Worm (Caenorhabditis elegans): Measurements from ENCODE around the gene B0416.2.

B0416.2 gene

DNA sequence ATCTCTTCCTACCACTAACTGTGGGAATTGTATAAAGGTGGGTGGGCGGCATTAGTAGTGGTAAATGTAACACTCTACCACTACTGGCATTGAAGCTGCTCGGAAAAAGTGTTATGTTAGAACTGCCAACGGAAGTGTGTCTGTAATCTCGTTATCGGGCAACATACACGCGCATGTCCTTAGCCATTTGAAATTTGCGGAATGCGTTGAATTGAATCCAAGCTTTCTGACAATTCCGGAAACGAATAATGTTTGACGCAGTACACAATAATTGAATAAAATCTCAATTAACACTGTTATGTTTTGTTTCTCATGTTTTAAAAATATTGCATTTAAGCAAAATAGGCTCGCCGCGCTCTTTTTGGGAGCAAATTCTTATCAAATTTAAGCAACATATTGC is 26.0 kb downstream of the B0416.2 start:
- no peak for TF ChIP-seq nhr-77 (tag; optimal IDR thresholded peaks at IDR 0.05)
- TF ChIP-seq nhr-237 (tag; optimal IDR thresholded peaks at IDR 0.05): no peak
- TF ChIP-seq egl-27 (tag; optimal IDR thresholded peaks at IDR 0.05): no peak
- TF ChIP-seq unc-39 (tag; optimal IDR thresholded peaks at IDR 0.05): no peak

DNA sequence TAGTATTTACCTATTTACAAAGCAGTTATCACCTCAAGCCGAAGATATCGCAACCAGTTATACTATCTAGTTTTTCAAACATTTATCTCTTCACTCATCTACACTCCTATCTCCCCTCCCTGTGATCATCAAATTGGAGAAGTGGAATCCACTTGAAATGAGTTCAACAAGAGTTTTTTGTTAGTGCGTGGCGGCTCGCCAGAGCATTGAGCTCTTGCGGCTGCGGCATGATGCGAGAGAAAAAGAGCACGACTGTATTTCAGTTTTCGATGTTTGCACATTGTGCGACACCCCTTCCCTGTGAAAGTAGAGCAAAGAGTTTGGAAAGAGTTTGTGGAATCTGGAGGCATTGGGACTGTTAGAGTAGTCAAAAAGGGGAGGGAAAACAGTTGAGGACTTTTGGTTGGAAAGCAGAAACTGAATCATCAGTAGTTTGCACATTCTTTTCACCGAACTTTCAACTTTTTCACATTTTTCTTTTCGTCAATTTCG is 31.8 kb downstream of the B0416.2 start, which contains the start of gene T20B5.2:
T20B5.2 (plus strand) TSS at position 442 of the 492 bp plus-strand sequence.
- TF ChIP-seq jun-1 (tag; optimal IDR thresholded peaks at IDR 0.05) (no peak), pha-4 (tag; optimal IDR thresholded peaks at IDR 0.05) (peak; percentile 74)

DNA sequence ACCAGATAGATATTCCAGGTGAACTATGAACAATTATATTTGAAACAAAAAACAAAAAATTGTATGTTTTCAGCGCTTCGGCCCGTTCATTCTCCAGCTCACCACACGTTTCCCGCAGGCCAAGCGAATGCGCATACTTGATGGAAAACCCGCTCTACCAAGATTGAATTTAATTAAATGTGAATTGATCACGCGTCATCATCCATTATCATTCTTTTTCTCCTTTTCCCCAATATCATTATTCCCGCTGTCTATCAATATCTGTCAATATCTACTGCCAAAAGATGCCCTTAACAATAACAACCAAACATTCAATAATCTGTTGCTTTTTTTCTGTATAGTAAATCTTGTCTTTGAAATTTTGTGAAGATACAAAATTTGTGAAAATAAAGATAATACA is 37.3 kb downstream of the B0416.2 start:
- TF ChIP-seq aly-2 (tag; optimal IDR thresholded peaks at IDR 0.05): no peak
- no peak for TF ChIP-seq nhr-25 (tag; optimal IDR thresholded peaks at IDR 0.05)
- no peak for TF ChIP-seq ztf-4 (tag; optimal IDR thresholded peaks at IDR 0.05)
- no peak for TF ChIP-seq mdl-1 (tag; optimal IDR thresholded peaks at IDR 0.05)
- TF ChIP-seq nhr-67 (tag; optimal IDR thresholded peaks at IDR 0.05): no peak
- TF ChIP-seq nhr-77 (tag; optimal IDR thresholded peaks at IDR 0.05): no peak
- TF ChIP-seq lin-15B (tag; optimal IDR thresholded peaks at IDR 0.05): no peak
- no peak for TF ChIP-seq ztf-11 (tag; optimal IDR thresholded peaks at IDR 0.05)
- TF ChIP-seq nhr-237 (tag; optimal IDR thresholded peaks at IDR 0.05): no peak
- no peak for TF ChIP-seq hmg-11 (tag; optimal IDR thresholded peaks at IDR 0.05)
- no peak for TF ChIP-seq lsy-12 (tag; optimal IDR thresholded peaks at IDR 0.05)
- TF ChIP-seq nhr-28 (tag; optimal IDR thresholded peaks at IDR 0.05): no peak
- TF ChIP-seq skn-1 (tag; optimal IDR thresholded peaks at IDR 0.05): no peak
- TF ChIP-seq unc-62 (GFP tag; optimal IDR thresholded peaks at IDR 0.05): no peak
- TF ChIP-seq elt-2 (tag; optimal IDR thresholded peaks at IDR 0.05): no peak
- TF ChIP-seq sea-2 (GFP tag; optimal IDR thresholded peaks at IDR 0.05): no peak

DNA sequence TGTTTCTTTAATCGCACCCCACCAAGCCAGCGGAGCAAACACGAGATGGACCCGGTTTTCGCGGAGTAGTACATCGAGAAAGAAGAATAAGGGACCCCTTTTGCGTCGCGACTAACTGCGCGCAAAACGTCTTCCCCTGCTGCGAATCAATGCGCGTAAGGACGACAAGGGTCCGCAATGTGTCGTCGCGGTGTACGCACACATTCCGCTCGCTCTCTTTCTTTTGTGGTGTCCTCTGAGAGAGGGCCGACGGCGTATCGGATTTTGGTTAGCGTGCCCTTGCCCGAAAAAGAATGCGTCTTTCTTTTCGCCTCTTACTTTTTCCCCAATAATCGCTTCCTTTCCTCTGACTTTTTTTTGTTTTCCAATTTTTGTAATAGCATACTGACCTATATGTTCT is 38.9 kb downstream of the B0416.2 start:
- peak; percentile 70 for TF ChIP-seq sea-2 (GFP tag; optimal IDR thresholded peaks at IDR 0.05)
- no peak for TF ChIP-seq mdl-1 (tag; optimal IDR thresholded peaks at IDR 0.05)
- peak; percentile 59 for TF ChIP-seq lin-15B (tag; optimal IDR thresholded peaks at IDR 0.05)
- no peak for TF ChIP-seq ztf-11 (tag; optimal IDR thresholded peaks at IDR 0.05)
- peak; percentile 5 for TF ChIP-seq pqm-1 (tag; optimal IDR thresholded peaks at IDR 0.05)
- TF ChIP-seq pha-4 (tag; optimal IDR thresholded peaks at IDR 0.05): peak; percentile 24
- TF ChIP-seq daf-12 (tag; optimal IDR thresholded peaks at IDR 0.05): no peak
- TF ChIP-seq egl-27 (tag; optimal IDR thresholded peaks at IDR 0.05): peak; percentile 67
- no peak for TF ChIP-seq zag-1 (tag; optimal IDR thresholded peaks at IDR 0.05)
- peak; percentile 33 for TF ChIP-seq elt-1 (tag; optimal IDR thresholded peaks at IDR 0.05)
- TF ChIP-seq skn-1 (tag; optimal IDR thresholded peaks at IDR 0.05): peak; percentile 38
- TF ChIP-seq fkh-10 (GFP tag; optimal IDR thresholded peaks at IDR 0.05): no peak
- TF ChIP-seq nhr-12 (tag; optimal IDR thresholded peaks at IDR 0.05): no peak
- no peak for TF ChIP-seq unc-39 (tag; optimal IDR thresholded peaks at IDR 0.05)
- TF ChIP-seq nhr-43 (tag; optimal IDR thresholded peaks at IDR 0.05; ENCODE audit: poor library complexity, severe bottlenecking): no peak
- TF ChIP-seq nhr-23 (tag; optimal IDR thresholded peaks at IDR 0.05): peak; percentile 69
- TF ChIP-seq nhr-28 (tag; optimal IDR thresholded peaks at IDR 0.05): no peak
- TF ChIP-seq tbx-2 (tag; optimal IDR thresholded peaks at IDR 0.05): peak; percentile 56
- peak; percentile 83 for TF ChIP-seq lin-39 (tag; optimal IDR thresholded peaks at IDR 0.05)
- TF ChIP-seq jun-1 (tag; optimal IDR thresholded peaks at IDR 0.05): no peak
- TF ChIP-seq nfya-1 (tag; optimal IDR thresholded peaks at IDR 0.05; ENCODE audit: insufficient read depth): peak; percentile 82
- peak; percentile 13 for TF ChIP-seq ceh-28 (tag; optimal IDR thresholded peaks at IDR 0.05)
- TF ChIP-seq elt-2 (tag; optimal IDR thresholded peaks at IDR 0.05): no peak
- TF ChIP-seq nhr-25 (tag; optimal IDR thresholded peaks at IDR 0.05): peak; percentile 64
- TF ChIP-seq lsy-12 (tag; optimal IDR thresholded peaks at IDR 0.05): peak; percentile 35
- peak; percentile 88 for TF ChIP-seq hmg-11 (tag; optimal IDR thresholded peaks at IDR 0.05)
- TF ChIP-seq elt-3 (tag; optimal IDR thresholded peaks at IDR 0.05): no peak

DNA sequence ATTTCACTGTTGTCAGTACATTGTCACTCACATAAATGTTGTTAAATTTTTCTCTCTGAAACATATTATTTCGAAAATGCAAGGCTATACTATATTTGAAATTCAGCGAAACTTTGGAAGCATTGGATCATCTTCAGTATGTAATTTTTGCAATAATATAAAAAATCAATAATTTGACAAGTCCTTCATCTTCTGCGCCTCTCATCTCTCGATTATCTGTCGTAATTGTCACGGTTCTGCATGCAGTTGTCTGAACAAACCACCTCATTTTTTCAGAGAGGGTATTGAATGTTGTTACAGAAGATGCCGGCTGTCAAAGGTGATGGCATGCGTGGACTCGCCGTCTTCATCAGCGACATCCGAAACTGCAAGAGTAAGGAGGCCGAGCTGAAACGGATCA is 39.4 kb downstream of the B0416.2 start, which contains the start of gene apa-2:
apa-2 (plus strand) TSS at position 301 of the 400 bp plus-strand sequence.
- TF ChIP-seq R02D3.7 (tag; optimal IDR thresholded peaks at IDR 0.05): no peak
- no peak for TF ChIP-seq nhr-67 (tag; optimal IDR thresholded peaks at IDR 0.05)
- TF ChIP-seq hmg-11 (tag; optimal IDR thresholded peaks at IDR 0.05): no peak
- TF ChIP-seq daf-12 (tag; optimal IDR thresholded peaks at IDR 0.05): no peak
- TF ChIP-seq sea-2 (GFP tag; optimal IDR thresholded peaks at IDR 0.05): no peak
- TF ChIP-seq nhr-43 (tag; optimal IDR thresholded peaks at IDR 0.05; ENCODE audit: poor library complexity, severe bottlenecking): no peak
- TF ChIP-seq mml-1 (tag; optimal IDR thresholded peaks at IDR 0.05): no peak
- TF ChIP-seq ceh-9 (tag; optimal IDR thresholded peaks at IDR 0.05): no peak
- no peak for TF ChIP-seq unc-62 (GFP tag; optimal IDR thresholded peaks at IDR 0.05)

Measured in whole organism, L3 larva.